Worm (Caenorhabditis elegans) whole organism, early embryonic: Measurements from ENCODE around the gene rgl-1.

Experiments
- B0310.2 ChIP-seq: sonication (generic microtip); optimal IDR thresholded peaks from 2 replicates; lab custom pipeline; 2016; ENCODE audit warnings: mild to moderate bottlenecking, missing genetic modification characterization, missing compliant biosample characterization
- F13C5.2 ChIP-seq: sonication (generic microtip); optimal IDR thresholded peaks from 2 replicates; lab custom pipeline; 2017; ENCODE audit warnings: mild to moderate bottlenecking, missing genetic modification characterization, inconsistent platforms, missing compliant biosample characterization
- aly-1 ChIP-seq: sonication (generic microtip); optimal IDR thresholded peaks from 2 replicates; lab custom pipeline; 2016; ENCODE audit warnings: missing genetic modification characterization, missing compliant biosample characterization
- ama-1 ChIP-seq: fragments of 150-350 bp; optimal IDR thresholded peaks from 2 replicates; lab custom pipeline; 2014
- ceh-13 ChIP-seq: fragments of 200-800 bp; sonication (Bioruptor generic); optimal IDR thresholded peaks from 2 replicates; lab custom pipeline; 2018; ENCODE audit warnings: mild to moderate bottlenecking, missing genetic modification characterization, missing compliant biosample characterization
- ceh-36 ChIP-seq: sonication (generic microtip); optimal IDR thresholded peaks from 2 replicates; lab custom pipeline; 2016; ENCODE audit warnings: missing genetic modification characterization, inconsistent platforms, missing compliant biosample characterization
- ets-7 ChIP-seq: sonication (generic microtip); optimal IDR thresholded peaks from 2 replicates; lab custom pipeline; 2016; ENCODE audit warnings: missing genotype, missing genetic modification characterization, missing compliant biosample characterization
- flt-1 ChIP-seq: fragments of 200-800 bp; sonication (Bioruptor generic); IDR thresholded peaks from 2 replicates; pipeline ENCODE4 v1.3.6; 2022; ENCODE audit warnings: missing genetic modification characterization, missing compliant biosample characterization
- hmbx-1 ChIP-seq: sonication (generic microtip); optimal IDR thresholded peaks from 2 replicates; lab custom pipeline; 2016; ENCODE audit warnings: mild to moderate bottlenecking, missing genetic modification characterization, missing compliant biosample characterization
- hmg-4 ChIP-seq: fragments of 200-800 bp; sonication (Bioruptor generic); optimal IDR thresholded peaks from 2 replicates; lab custom pipeline; 2018; ENCODE audit warnings: mild to moderate bottlenecking, missing genetic modification characterization, missing compliant biosample characterization
- hnd-1 ChIP-seq: sonication (generic microtip); optimal IDR thresholded peaks from 2 replicates; lab custom pipeline; 2016; ENCODE audit warnings: missing genetic modification characterization, missing compliant biosample characterization
- pes-1 ChIP-seq: fragments of 200-800 bp; sonication (Bioruptor generic); IDR thresholded peaks from 2 replicates; pipeline ENCODE4 v1.3.6; 2022; ENCODE audit warnings: missing genetic modification reagents, missing genetic modification characterization, missing compliant biosample characterization
- scrt-1 ChIP-seq: fragments of 200-800 bp; sonication (Bioruptor generic); IDR thresholded peaks from 2 replicates; pipeline ENCODE4 v1.3.6; 2022; ENCODE audit warnings: missing genetic modification characterization, missing compliant biosample characterization
- sea-1 ChIP-seq: fragments of 200-800 bp; sonication (Bioruptor generic); conservative IDR thresholded peaks from 2 replicates; pipeline ENCODE4 v1.3.6; 2022; ENCODE audit warnings: missing genetic modification characterization, missing compliant biosample characterization
- tbx-11 ChIP-seq: fragments of 200-800 bp; sonication (Bioruptor generic); IDR thresholded peaks from 2 replicates; pipeline ENCODE4 v1.3.6; 2022; ENCODE audit warnings: missing genetic modification characterization, missing compliant biosample characterization
- tbx-37 ChIP-seq: fragments of 200-800 bp; sonication (Bioruptor generic); conservative IDR thresholded peaks from 2 replicates; pipeline ENCODE4 v1.3.6; 2022; ENCODE audit warnings: missing genetic modification reagents, missing genetic modification characterization, missing compliant biosample characterization
- tra-4 ChIP-seq: sonication (generic microtip); optimal IDR thresholded peaks from 2 replicates; lab custom pipeline; 2017; ENCODE audit warnings: missing genetic modification characterization, missing compliant biosample characterization

rgl-1 gene

ce11 chrX:3220267-3220666, at the start of gene rgl-1:
Gene rgl-1, minus strand, starts transcription at chrX:3220367.
- no peak for TF ChIP-seq pes-1 (GFP tag; lab: Robert Waterston, UW)
- TF ChIP-seq ceh-13 (GFP tag; lab: Kevin White, UChicago), result no peak
- TF ChIP-seq F13C5.2 (tag; lab: Kevin White, UChicago), result no peak
- no peak for TF ChIP-seq tbx-37 (GFP tag; lab: Robert Waterston, UW)
- no peak for TF ChIP-seq hmbx-1 (tag; lab: Kevin White, UChicago)

ce11 chrX:3262600-3262999, 42.4 kb upstream of the rgl-1 start, which contains the start of gene fbxb-71:
Gene fbxb-71, plus strand, starts transcription at chrX:3262900.
- TF ChIP-seq hmg-4 (GFP tag; lab: Kevin White, UChicago) (no peak), ama-1 (no peak), flt-1 (GFP tag; lab: Robert Waterston, UW) (no peak), F13C5.2 (tag; lab: Kevin White, UChicago) (no peak), ets-7 (no peak), pes-1 (GFP tag; lab: Robert Waterston, UW) (no peak), tra-4 (tag; lab: Kevin White, UChicago) (no peak), hmbx-1 (tag; lab: Kevin White, UChicago) (no peak), B0310.2 (no peak), sea-1 (GFP tag; lab: Robert Waterston, UW) (no peak), hnd-1 (no peak), ceh-13 (GFP tag; lab: Kevin White, UChicago) (no peak), ceh-36 (tag; lab: Kevin White, UChicago) (no peak), tbx-37 (GFP tag; lab: Robert Waterston, UW) (no peak), aly-1 (tag; lab: Kevin White, UChicago) (no peak), scrt-1 (GFP tag; lab: Robert Waterston, UW) (no peak), tbx-11 (no peak)

- TF ChIP-seq sea-1 (GFP tag; lab: Robert Waterston, UW), result no peak
Measured at ce11 chrX:3260509-3260908, 40.3 kb upstream of the rgl-1 start, which contains the start of gene lbp-2. Gene lbp-2, plus strand, starts transcription at chrX:3260610.

- no peak for TF ChIP-seq hmbx-1 (tag; lab: Kevin White, UChicago)
- TF ChIP-seq ama-1, result no peak
- TF ChIP-seq hmg-4 (GFP tag; lab: Kevin White, UChicago), result peak; percentile 25
- TF ChIP-seq aly-1 (tag; lab: Kevin White, UChicago), result peak; percentile 32
Measured at ce11 chrX:3258842-3259241, 38.7 kb upstream of the rgl-1 start, which contains the start of gene lbp-1. Gene lbp-1, plus strand, starts transcription at chrX:3259142.

ce11 chrX:3256784-3257493, 36.8 kb upstream of the rgl-1 start, which contains the start of gene lbp-3:
Gene lbp-3, plus strand, starts transcription at chrX:3257372.
- no peak for TF ChIP-seq aly-1 (tag; lab: Kevin White, UChicago)
- no peak for TF ChIP-seq hmg-4 (GFP tag; lab: Kevin White, UChicago)

- TF ChIP-seq tra-4 (tag; lab: Kevin White, UChicago) (no peak), pes-1 (GFP tag; lab: Robert Waterston, UW) (no peak), ama-1 (no peak), tbx-37 (GFP tag; lab: Robert Waterston, UW) (no peak), F13C5.2 (tag; lab: Kevin White, UChicago) (no peak), B0310.2 (no peak), tbx-11 (no peak), hnd-1 (no peak), scrt-1 (GFP tag; lab: Robert Waterston, UW) (no peak), aly-1 (tag; lab: Kevin White, UChicago) (no peak), hmbx-1 (tag; lab: Kevin White, UChicago) (no peak), hmg-4 (GFP tag; lab: Kevin White, UChicago) (no peak), flt-1 (GFP tag; lab: Robert Waterston, UW) (no peak), ceh-13 (GFP tag; lab: Kevin White, UChicago) (no peak), sea-1 (GFP tag; lab: Robert Waterston, UW) (no peak), ets-7 (no peak), ceh-36 (tag; lab: Kevin White, UChicago) (no peak)
Measured at ce11 chrX:3252500-3252899, 32.3 kb upstream of the rgl-1 start, which contains the start of gene tba-9. Gene tba-9, plus strand, starts transcription at chrX:3252800.

- TF ChIP-seq F13C5.2 (tag; lab: Kevin White, UChicago) (no peak), ceh-36 (tag; lab: Kevin White, UChicago) (no peak), ets-7 (no peak), tbx-11 (no peak)
Measured at ce11 chrX:3250481-3251091, 30.4 kb upstream of the rgl-1 start, which contains the start of gene pqn-37. Gene pqn-37, minus strand, starts transcription at chrX:3250531.

ce11 chrX:3247768-3248167, 27.6 kb upstream of the rgl-1 start:
- TF ChIP-seq ama-1 (no peak), flt-1 (GFP tag; lab: Robert Waterston, UW) (no peak), ceh-13 (GFP tag; lab: Kevin White, UChicago) (no peak), tra-4 (tag; lab: Kevin White, UChicago) (no peak)
